Worm (Caenorhabditis elegans): ENCODE measurements around the gene pup-2.

DNA sequence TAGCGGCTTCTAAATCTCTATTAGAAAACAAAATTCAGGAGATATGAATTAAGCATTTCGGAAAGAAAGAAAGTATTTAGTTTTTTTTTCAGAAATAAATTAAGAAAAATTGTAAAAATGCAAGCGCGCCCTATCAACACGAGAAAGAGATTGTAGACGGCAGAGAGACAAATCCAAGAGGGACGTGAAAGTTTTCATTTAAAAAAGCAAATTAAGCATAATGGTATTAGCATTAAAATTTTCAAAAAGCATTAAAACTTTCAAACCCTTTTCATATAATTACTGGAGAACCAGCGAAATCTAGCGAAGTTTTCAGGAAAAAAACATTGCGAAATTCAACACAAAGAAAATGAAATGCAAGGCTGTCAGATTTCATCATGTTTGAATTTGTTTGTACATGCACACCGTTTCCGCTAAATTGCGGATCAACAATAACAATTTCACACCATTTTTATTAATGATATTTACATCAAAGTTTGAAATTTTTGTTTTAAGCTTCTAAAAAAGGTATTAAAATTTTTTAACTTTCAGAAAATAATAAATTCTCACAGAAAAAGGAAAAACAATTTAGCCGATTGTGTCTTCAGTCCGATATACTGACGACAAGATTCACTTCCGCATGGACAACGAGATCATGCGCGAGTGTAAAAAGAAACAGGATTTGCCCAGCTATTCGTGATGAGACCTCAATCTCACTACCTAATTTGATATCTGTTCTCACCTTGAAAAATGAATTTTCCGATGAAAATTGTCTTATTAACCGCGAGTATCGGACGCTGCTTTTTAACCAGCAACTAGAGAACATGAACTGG lies 22.7 kb upstream of the pup-2 start, which contains the start of gene gars-1:
- no peak for TF ChIP-seq nhr-237 (tag; optimal IDR thresholded peaks at IDR 0.05)
- no peak for TF ChIP-seq nhr-6 (tag; optimal IDR thresholded peaks at IDR 0.05)
- peak; percentile 57 for TF ChIP-seq ama-1 (optimal IDR thresholded peaks at IDR 0.05)

All from whole organism, L2 larva.